Worm (Caenorhabditis elegans) whole organism, L3 larva: ENCODE data around the gene gtf-2H4.

Source experiments
- elt-3 ChIP-seq, 3 experiments: fragments of 150-350 bp in 1 of 3; sonication (generic microtip) in 2 of 3; optimal IDR thresholded peaks; 2 replicates in 2 of 3; 4 replicates in 1 of 3; lab custom pipeline; 2014 to 2017; ENCODE audit warnings: missing biosample characterization in 3 of 3, missing genetic modification characterization in 3 of 3
- fkh-10 ChIP-seq: sonication (generic microtip); optimal IDR thresholded peaks from 2 replicates; lab custom pipeline; 2017; ENCODE audit warnings: missing biosample characterization, missing genetic modification reagents, missing genetic modification characterization
- nhr-237 ChIP-seq: fragments of 150-350 bp; optimal IDR thresholded peaks from 2 replicates; lab custom pipeline; 2014; ENCODE audit warnings: missing biosample characterization, missing genetic modification characterization

DNA sequence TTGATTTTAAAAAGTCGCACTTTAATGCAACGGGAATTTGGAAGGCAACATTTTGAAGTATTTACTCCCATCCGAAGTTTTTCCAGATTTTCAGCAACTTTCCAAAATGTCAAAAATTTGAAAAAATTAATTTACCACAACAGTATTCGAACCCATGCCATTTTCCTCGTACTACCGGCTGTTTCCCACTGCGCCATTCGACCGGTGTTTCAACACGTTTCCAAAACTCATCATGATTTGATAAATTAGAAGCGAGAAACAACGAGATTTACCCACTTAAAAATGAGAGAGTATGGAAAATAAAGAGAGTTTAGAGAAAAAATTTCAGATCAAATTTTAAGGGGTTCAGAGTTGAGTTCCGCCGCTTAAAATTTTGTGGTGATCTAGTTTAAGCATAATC lies 19.2 kb downstream of the gtf-2H4 start:
- TF ChIP-seq fkh-10 (GFP tag; lab: Kevin White, UChicago) (no peak), elt-3 (tag; optimal IDR thresholded peaks at IDR 0.05; lab: Kevin White, UChicago) (no peak), nhr-237 (tag; lab: Kevin White, UChicago) (no peak)
